Worm (Caenorhabditis elegans): ENCODE measurements around the gene R07B7.2.
"Not testable (repeated sequence)": the region's sequence is repeated elsewhere in the genome, so short reads cannot be mapped to it uniquely, and the experiment has no call there.

The R07B7.2 gene

ce11 chrV:12020026-12020425, 39.5 kb downstream of the R07B7.2 start, which contains the start of gene F10C2.3:
Gene F10C2.3, plus strand, starts transcription at chrV:12020326.
- TF ChIP-seq hmg-4 (GFP tag; optimal IDR thresholded peaks at IDR 0.05); ceh-36 (tag; optimal IDR thresholded peaks at IDR 0.05); B0310.2 (tag; optimal IDR thresholded peaks at IDR 0.05): not testable (repeated sequence)

- TF ChIP-seq hnd-1 (tag; optimal IDR thresholded peaks at IDR 0.05): no peak
- TF ChIP-seq hmbx-1 (tag; optimal IDR thresholded peaks at IDR 0.05): no peak
- TF ChIP-seq flt-1 (GFP tag; IDR thresholded peaks at IDR 0.05): no peak
- no peak for TF ChIP-seq aly-1 (tag; optimal IDR thresholded peaks at IDR 0.05)
- no peak for TF ChIP-seq scrt-1 (GFP tag; IDR thresholded peaks at IDR 0.05)
- no peak for TF ChIP-seq B0310.2 (tag; optimal IDR thresholded peaks at IDR 0.05)
- TF ChIP-seq tbx-11 (GFP tag; IDR thresholded peaks at IDR 0.05): no peak
- TF ChIP-seq ama-1 (optimal IDR thresholded peaks at IDR 0.05): no peak
- no peak for TF ChIP-seq sea-1 (GFP tag; conservative IDR thresholded peaks at IDR 0.05)
Measured at ce11 chrV:12013298-12013697, 46.3 kb downstream of the R07B7.2 start, which contains the start of gene add-2. Gene add-2, minus strand, starts transcription at chrV:12013406.

ce11 chrV:12011686-12012085, 47.9 kb downstream of the R07B7.2 start:
- TF ChIP-seq hnd-1 (tag; optimal IDR thresholded peaks at IDR 0.05) (no peak), B0310.2 (tag; optimal IDR thresholded peaks at IDR 0.05) (no peak), flt-1 (GFP tag; IDR thresholded peaks at IDR 0.05) (no peak), aly-1 (tag; optimal IDR thresholded peaks at IDR 0.05) (no peak), tra-4 (tag; optimal IDR thresholded peaks at IDR 0.05) (no peak), ceh-13 (GFP tag; optimal IDR thresholded peaks at IDR 0.05) (no peak), hmg-4 (GFP tag; optimal IDR thresholded peaks at IDR 0.05) (no peak), hmbx-1 (tag; optimal IDR thresholded peaks at IDR 0.05) (no peak), sea-1 (GFP tag; conservative IDR thresholded peaks at IDR 0.05) (no peak), ama-1 (optimal IDR thresholded peaks at IDR 0.05) (no peak)

Measured in whole organism, early embryonic.